Worm (Caenorhabditis elegans): Measurements from ENCODE around the gene ldb-1.
A peak's percentile ranks its signal among the peaks of the same experiment; 100 is the strongest.

The ldb-1 gene

DNA sequence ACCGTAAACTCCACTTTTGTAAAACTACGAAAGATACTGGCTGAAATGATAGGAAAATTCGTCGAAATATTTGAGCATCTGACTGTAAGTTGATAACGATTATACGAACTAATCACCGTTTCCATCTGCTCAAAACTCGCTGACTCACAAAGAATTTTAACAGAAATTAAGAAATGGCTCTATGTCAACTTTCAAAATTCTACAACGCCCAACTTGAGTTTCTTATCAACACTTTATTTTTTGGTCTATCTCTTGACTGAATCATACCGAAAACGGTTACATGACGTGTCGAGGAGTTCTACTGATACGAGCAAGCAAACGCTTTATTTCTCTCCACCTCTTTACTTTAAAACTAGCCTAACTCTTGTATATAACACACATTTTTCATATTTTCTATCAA is 18.5 kb downstream of the ldb-1 start, which contains the start of gene clc-1:
Gene clc-1, plus strand, starts transcription at position 264 of the 400 bp plus-strand sequence.
- peak; percentile 70 for TF ChIP-seq fos-1 (tag; optimal IDR thresholded peaks at IDR 0.05)
- peak; percentile 88 for TF ChIP-seq jun-1 (tag; optimal IDR thresholded peaks at IDR 0.05)
- peak; percentile 60 for TF ChIP-seq pha-4 (tag; optimal IDR thresholded peaks at IDR 0.05)
- TF ChIP-seq elt-2 (tag; optimal IDR thresholded peaks at IDR 0.05): peak; percentile 99
- TF ChIP-seq ZK546.5 (tag; optimal IDR thresholded peaks at IDR 0.05): no peak
- TF ChIP-seq ztf-11 (tag; optimal IDR thresholded peaks at IDR 0.05): no peak
- peak; percentile 87 for TF ChIP-seq pqm-1 (tag; optimal IDR thresholded peaks at IDR 0.05)

- TF ChIP-seq lin-39 (tag; optimal IDR thresholded peaks at IDR 0.05) (no peak), ZK546.5 (tag; optimal IDR thresholded peaks at IDR 0.05) (no peak), elt-3 (tag; optimal IDR thresholded peaks at IDR 0.05) (no peak), ztf-4 (tag; optimal IDR thresholded peaks at IDR 0.05) (no peak), ztf-11 (tag; optimal IDR thresholded peaks at IDR 0.05) (no peak), nhr-67 (tag; optimal IDR thresholded peaks at IDR 0.05) (no peak), elt-1 (tag; optimal IDR thresholded peaks at IDR 0.05) (no peak), daf-12 (tag; optimal IDR thresholded peaks at IDR 0.05) (no peak), nhr-28 (tag; optimal IDR thresholded peaks at IDR 0.05) (no peak), nhr-237 (tag; optimal IDR thresholded peaks at IDR 0.05) (no peak), mml-1 (tag; optimal IDR thresholded peaks at IDR 0.05) (no peak), pqm-1 (tag; optimal IDR thresholded peaks at IDR 0.05) (no peak), fkh-10 (GFP tag; optimal IDR thresholded peaks at IDR 0.05) (no peak), nhr-77 (tag; optimal IDR thresholded peaks at IDR 0.05) (no peak), ceh-82 (tag; optimal IDR thresholded peaks at IDR 0.05) (no peak), fos-1 (tag; optimal IDR thresholded peaks at IDR 0.05) (no peak)
Observed at ce11 chrX:11050335-11050734, 21.6 kb downstream of the ldb-1 start.

DNA sequence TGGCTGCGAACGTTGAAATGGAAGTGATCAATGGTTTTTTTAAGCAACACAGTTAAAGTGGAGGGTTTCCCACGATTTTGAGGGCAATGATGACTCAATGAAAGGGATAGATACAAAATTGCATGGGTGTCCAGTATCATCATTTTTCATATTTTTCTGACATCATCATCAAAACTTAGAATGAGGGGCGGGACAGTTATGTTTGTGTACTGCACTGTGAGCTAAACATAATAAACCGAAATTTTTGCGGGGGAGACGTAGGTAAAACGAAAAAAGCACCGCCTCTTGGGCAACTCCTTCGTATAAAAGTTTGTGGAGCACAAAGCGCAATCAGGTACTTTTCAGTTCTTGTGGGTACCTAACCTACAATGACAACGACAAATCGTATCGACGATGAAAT is 24.9 kb downstream of the ldb-1 start, which contains the start of gene C09F12.2:
Gene C09F12.2, plus strand, starts transcription at position 301 of the 400 bp plus-strand sequence.
- no peak for TF ChIP-seq nhr-12 (tag; optimal IDR thresholded peaks at IDR 0.05)
- TF ChIP-seq aly-2 (tag; optimal IDR thresholded peaks at IDR 0.05): no peak
- no peak for TF ChIP-seq eor-1 (tag; optimal IDR thresholded peaks at IDR 0.05)
- TF ChIP-seq fkh-10 (GFP tag; optimal IDR thresholded peaks at IDR 0.05): no peak
- no peak for TF ChIP-seq nhr-77 (tag; optimal IDR thresholded peaks at IDR 0.05)
- TF ChIP-seq jun-1 (tag; optimal IDR thresholded peaks at IDR 0.05): no peak
- TF ChIP-seq nfya-1 (tag; optimal IDR thresholded peaks at IDR 0.05; ENCODE audit: insufficient read depth): no peak
- no peak for TF ChIP-seq ztf-4 (tag; optimal IDR thresholded peaks at IDR 0.05)
- no peak for TF ChIP-seq ceh-16 (tag; optimal IDR thresholded peaks at IDR 0.05)
- TF ChIP-seq nhr-23 (tag; optimal IDR thresholded peaks at IDR 0.05): no peak
- TF ChIP-seq snpc-4 (tag; optimal IDR thresholded peaks at IDR 0.05): no peak
- TF ChIP-seq unc-62 (GFP tag; optimal IDR thresholded peaks at IDR 0.05): no peak
- TF ChIP-seq ceh-28 (tag; optimal IDR thresholded peaks at IDR 0.05): no peak

- TF ChIP-seq jun-1 (tag; optimal IDR thresholded peaks at IDR 0.05) (no peak), nhr-237 (tag; optimal IDR thresholded peaks at IDR 0.05) (no peak), ceh-82 (tag; optimal IDR thresholded peaks at IDR 0.05) (no peak), fkh-10 (GFP tag; optimal IDR thresholded peaks at IDR 0.05) (no peak), nhr-43 (tag; optimal IDR thresholded peaks at IDR 0.05; ENCODE audit: poor library complexity, severe bottlenecking) (peak; percentile 32), eor-1 (tag; optimal IDR thresholded peaks at IDR 0.05) (no peak), ZK546.5 (tag; optimal IDR thresholded peaks at IDR 0.05) (no peak), mml-1 (tag; optimal IDR thresholded peaks at IDR 0.05) (no peak), ceh-28 (tag; optimal IDR thresholded peaks at IDR 0.05) (peak; percentile 51), sea-2 (GFP tag; optimal IDR thresholded peaks at IDR 0.05) (no peak), elt-3 (tag; optimal IDR thresholded peaks at IDR 0.05) (peak in 1 of 3 experiments; percentile 58), pha-4 (tag; optimal IDR thresholded peaks at IDR 0.05) (no peak), elt-1 (tag; optimal IDR thresholded peaks at IDR 0.05) (peak; percentile 33), fos-1 (tag; optimal IDR thresholded peaks at IDR 0.05) (peak; percentile 12), ztf-4 (tag; optimal IDR thresholded peaks at IDR 0.05) (no peak), nhr-67 (tag; optimal IDR thresholded peaks at IDR 0.05) (no peak), ztf-11 (tag; optimal IDR thresholded peaks at IDR 0.05) (no peak), ceh-9 (tag; optimal IDR thresholded peaks at IDR 0.05) (no peak), zag-1 (tag; optimal IDR thresholded peaks at IDR 0.05) (no peak), ceh-16 (tag; optimal IDR thresholded peaks at IDR 0.05) (no peak), nhr-25 (tag; optimal IDR thresholded peaks at IDR 0.05) (peak; percentile 46), nhr-23 (tag; optimal IDR thresholded peaks at IDR 0.05) (peak; percentile 99), unc-62 (GFP tag; optimal IDR thresholded peaks at IDR 0.05) (peak; percentile 1)
Observed at ce11 chrX:11057028-11057427, 28.3 kb downstream of the ldb-1 start, which contains the start of gene lpr-3. Gene lpr-3, plus strand, starts transcription at chrX:11057401.
